Worm (Caenorhabditis elegans) whole organism, L1 larva: ENCODE data around the gene C07D8.6.

ENCODE experiments used
- C04F5.9 ChIP-seq: sonication (generic microtip); optimal IDR thresholded peaks from 2 replicates; lab custom pipeline; 2016; ENCODE audit warnings: missing genetic modification characterization, missing compliant biosample characterization
- Y116A8C.19 ChIP-seq: sonication (generic microtip); optimal IDR thresholded peaks from 2 replicates; lab custom pipeline; 2016; ENCODE audit warnings: missing compliant biosample characterization, missing genetic modification characterization, borderline replicate concordance
- ceh-82 ChIP-seq, 3 experiments: fragments of 150-350 bp in 1 of 3; sonication (generic microtip) in 2 of 3; optimal IDR thresholded peaks; 2 replicates each; lab custom pipeline; 2014 to 2017; ENCODE audit warnings: missing biosample characterization in 3 of 3, missing genetic modification characterization in 3 of 3
- ceh-88 ChIP-seq: fragments of 200-800 bp; sonication (Bioruptor generic); IDR thresholded peaks from 2 replicates; pipeline ENCODE4 v1.3.6; 2022; ENCODE audit warnings: missing genetic modification characterization, missing compliant biosample characterization
- ceh-90 ChIP-seq: sonication (generic microtip); optimal IDR thresholded peaks from 2 replicates; lab custom pipeline; 2016; ENCODE audit warnings: missing genetic modification characterization, missing compliant biosample characterization
- ces-1 ChIP-seq: fragments of 150-350 bp; optimal IDR thresholded peaks from 2 replicates; lab custom pipeline; 2014; ENCODE audit warnings: missing biosample characterization, missing genetic modification reagents, missing genetic modification characterization
- dpl-1 ChIP-seq, 3 experiments: fragments of 150-350 bp in 2 of 3; sonication (generic microtip) in 1 of 3; optimal IDR thresholded peaks; 2 replicates each; lab custom pipeline; 2014 to 2017; ENCODE audit warnings: missing biosample characterization in 3 of 3, missing genetic modification characterization in 3 of 3, missing genetic modification reagents in 3 of 3
- dsc-1 ChIP-seq: sonication (generic microtip); optimal IDR thresholded peaks from 2 replicates; lab custom pipeline; 2016; ENCODE audit warnings: mild to moderate bottlenecking, missing genetic modification characterization, missing compliant biosample characterization
- efl-1 ChIP-seq, 4 experiments: fragments of 150-350 bp; optimal IDR thresholded peaks in 3 of 4; peaks in 1 of 4; 1 replicate in 1 of 4; 2 replicates in 3 of 4; lab custom pipeline; 2014; ENCODE audit warnings: missing biosample characterization in 2 of 4, missing genetic modification characterization in 2 of 4, missing genetic modification reagents in 2 of 4
- egl-13 ChIP-seq: sonication (generic microtip); optimal IDR thresholded peaks from 2 replicates; lab custom pipeline; 2016; ENCODE audit warnings: missing genotype, missing genetic modification reagents, missing genetic modification characterization, missing compliant biosample characterization
- egl-27 ChIP-seq, 2 experiments: fragments of 150-350 bp in 1 of 2; sonication (generic microtip); optimal IDR thresholded peaks; 3 replicates each; lab custom pipeline; 2017 to 2018; ENCODE audit warnings: missing biosample characterization in 2 of 2, missing genetic modification characterization in 2 of 2, missing genetic modification reagents in 2 of 2
- elt-2 ChIP-seq: sonication (generic microtip); optimal IDR thresholded peaks from 2 replicates; lab custom pipeline; 2016; ENCODE audit warnings: missing genetic modification characterization, mild to moderate bottlenecking, inconsistent platforms, missing compliant biosample characterization, missing genetic modification reagents
- ets-5 ChIP-seq: fragments of 200-800 bp; sonication (Bioruptor generic); IDR thresholded peaks from 2 replicates; pipeline ENCODE4 v1.3.6; 2022; ENCODE audit warnings: missing genetic modification characterization, missing compliant biosample characterization
- fkh-10 ChIP-seq: sonication (generic microtip); optimal IDR thresholded peaks from 2 replicates; lab custom pipeline; 2017; ENCODE audit warnings: missing biosample characterization, missing genetic modification reagents, missing genetic modification characterization
- fkh-8 ChIP-seq: sonication (generic microtip); optimal IDR thresholded peaks from 2 replicates; lab custom pipeline; 2016; ENCODE audit warnings: mild to moderate bottlenecking, missing genetic modification characterization, missing compliant biosample characterization
- grh-1 ChIP-seq: fragments of 200-800 bp; sonication (Bioruptor generic); IDR thresholded peaks from 2 replicates; pipeline ENCODE4 v1.3.6; 2022; ENCODE audit warnings: missing genetic modification reagents, missing genetic modification characterization, missing compliant biosample characterization
- isw-1 ChIP-seq: fragments of 200-800 bp; sonication (Bioruptor generic); IDR thresholded peaks from 2 replicates; pipeline ENCODE4 v1.3.6; 2022; ENCODE audit warnings: missing genetic modification characterization, missing compliant biosample characterization
- lin-13 ChIP-seq: fragments of 150-350 bp; optimal IDR thresholded peaks from 2 replicates; lab custom pipeline; 2014; ENCODE audit warnings: missing biosample characterization, missing genetic modification reagents, missing genetic modification characterization
- lin-14 ChIP-seq: fragments of 200-800 bp; sonication (Bioruptor generic); optimal IDR thresholded peaks from 2 replicates; lab custom pipeline; 2018; ENCODE audit warnings: mild to moderate bottlenecking, missing genetic modification characterization, moderate library complexity, missing compliant biosample characterization
- lin-35 ChIP-seq, 2 experiments: fragments of 150-350 bp; optimal IDR thresholded peaks; 2 replicates each; lab custom pipeline; 2014; ENCODE audit warnings: missing biosample characterization in 2 of 2, missing genetic modification characterization in 2 of 2, missing genetic modification reagents in 2 of 2
- lin-39 ChIP-seq: fragments of 150-350 bp; optimal IDR thresholded peaks from 2 replicates; lab custom pipeline; 2014; ENCODE audit warnings: missing biosample characterization, missing genetic modification reagents, missing genetic modification characterization
- mdl-1 ChIP-seq, 2 experiments: fragments of 150-350 bp; optimal IDR thresholded peaks; 2 replicates each; lab custom pipeline; 2014 to 2017; ENCODE audit warnings: missing biosample characterization in 2 of 2, missing genetic modification characterization in 2 of 2, inconsistent platforms in 1 of 2
- nhr-12 ChIP-seq: sonication (generic microtip); optimal IDR thresholded peaks from 2 replicates; lab custom pipeline; 2017; ENCODE audit warnings: missing biosample characterization, missing genetic modification characterization
- nhr-20 ChIP-seq: sonication (generic microtip); optimal IDR thresholded peaks from 2 replicates; lab custom pipeline; 2016; ENCODE audit warnings: mild to moderate bottlenecking, missing genetic modification characterization, missing compliant biosample characterization
- nhr-237 ChIP-seq: fragments of 150-350 bp; optimal IDR thresholded peaks from 2 replicates; lab custom pipeline; 2014; ENCODE audit warnings: missing biosample characterization, missing genetic modification characterization
- nhr-47 ChIP-seq: sonication (generic microtip); optimal IDR thresholded peaks from 2 replicates; lab custom pipeline; 2016; ENCODE audit warnings: mild to moderate bottlenecking, missing genetic modification characterization, moderate library complexity, missing compliant biosample characterization
- nhr-71 ChIP-seq: sonication (generic microtip); optimal IDR thresholded peaks from 2 replicates; lab custom pipeline; 2016; ENCODE audit warnings: mild to moderate bottlenecking, missing genetic modification characterization, moderate library complexity, missing compliant biosample characterization
- nhr-76 ChIP-seq: sonication (generic microtip); optimal IDR thresholded peaks from 2 replicates; lab custom pipeline; 2017; ENCODE audit warnings: missing biosample characterization, missing genetic modification characterization
- nhr-90 ChIP-seq: sonication (generic microtip); optimal IDR thresholded peaks from 2 replicates; lab custom pipeline; 2016; ENCODE audit warnings: mild to moderate bottlenecking, missing genetic modification characterization, missing compliant biosample characterization; ENCODE audit not compliant: poor library complexity
- pax-3 ChIP-seq: fragments of 200-800 bp; sonication (Bioruptor generic); optimal IDR thresholded peaks from 2 replicates; lab custom pipeline; 2018; ENCODE audit warnings: mild to moderate bottlenecking, missing genetic modification characterization, moderate library complexity, missing compliant biosample characterization
- pqm-1 ChIP-seq: sonication (generic microtip); optimal IDR thresholded peaks from 3 replicates; lab custom pipeline; 2017; ENCODE audit warnings: missing biosample characterization, missing genetic modification characterization
- rnt-1 ChIP-seq: sonication (generic microtip); optimal IDR thresholded peaks from 2 replicates; lab custom pipeline; 2016; ENCODE audit warnings: mild to moderate bottlenecking, missing genetic modification characterization, moderate library complexity, missing compliant biosample characterization
- snpc-4 ChIP-seq: fragments of 150-350 bp; optimal IDR thresholded peaks from 2 replicates; lab custom pipeline; 2014; ENCODE audit warnings: missing biosample characterization, missing genetic modification characterization
- snu-23 ChIP-seq: sonication (generic microtip); optimal IDR thresholded peaks from 2 replicates; lab custom pipeline; 2016; ENCODE audit warnings: missing genetic modification characterization, missing compliant biosample characterization
- sptf-1 ChIP-seq: fragments of 150-350 bp; optimal IDR thresholded peaks from 2 replicates; lab custom pipeline; 2014; ENCODE audit warnings: missing biosample characterization, missing genetic modification characterization
- unc-130 ChIP-seq: fragments of 150-350 bp; optimal IDR thresholded peaks from 2 replicates; lab custom pipeline; 2017; ENCODE audit warnings: missing biosample characterization, missing genetic modification characterization, inconsistent platforms
- unc-86 ChIP-seq: sonication (generic microtip); optimal IDR thresholded peaks from 2 replicates; lab custom pipeline; 2016; ENCODE audit warnings: missing genetic modification characterization, missing compliant biosample characterization
- unc-98 ChIP-seq: fragments of 200-800 bp; sonication (Bioruptor generic); IDR thresholded peaks from 2 replicates; pipeline ENCODE4 v1.3.6; 2022; ENCODE audit warnings: missing genetic modification characterization, missing compliant biosample characterization
- zag-1 ChIP-seq: fragments of 150-350 bp; optimal IDR thresholded peaks from 2 replicates; lab custom pipeline; 2014; ENCODE audit warnings: missing biosample characterization, missing genetic modification characterization
- zip-4 ChIP-seq: fragments of 200-800 bp; sonication (Bioruptor generic); optimal IDR thresholded peaks from 2 replicates; lab custom pipeline; 2018; ENCODE audit warnings: mild to moderate bottlenecking, missing genetic modification characterization, moderate library complexity, missing compliant biosample characterization
- ztf-4 ChIP-seq: fragments of 150-350 bp; optimal IDR thresholded peaks from 2 replicates; lab custom pipeline; 2014; ENCODE audit warnings: missing biosample characterization, missing genetic modification characterization

C07D8.6 gene

ce11 chrX:7323604-7324003 lies 17.7 kb upstream of the C07D8.6 start (continued):
- TF ChIP-seq nhr-237 (tag; lab: Kevin White, UChicago) (no peak), pax-3 (tag; lab: Kevin White, UChicago) (no peak), unc-130 (tag; lab: Kevin White, UChicago) (no peak), nhr-76 (no peak), egl-27 (tag; optimal IDR thresholded peaks at IDR 0.05; lab: Kevin White, UChicago) (no peak), pqm-1 (tag; lab: Kevin White, UChicago) (no peak), ceh-90 (tag; lab: Kevin White, UChicago) (no peak), lin-35 (GFP tag; optimal IDR thresholded peaks at IDR 0.05; lab: Kevin White, UChicago) (peak in 1 of 2 experiments; percentile 44), dsc-1 (no peak), nhr-90 (tag; lab: Kevin White, UChicago) (peak; percentile 37), elt-2 (peak; percentile 64), unc-98 (GFP tag; lab: Robert Waterston, UW) (no peak), ceh-88 (GFP tag; lab: Robert Waterston, UW) (no peak), ces-1 (no peak), dpl-1 (GFP tag; optimal IDR thresholded peaks at IDR 0.05; lab: Kevin White, UChicago) (no peak), efl-1 (optimal IDR thresholded peaks at IDR 0.05; lab: Kevin White, UChicago) (no peak), efl-1 (GFP tag; optimal IDR thresholded peaks at IDR 0.05 in 1 of 2; lab: Kevin White, UChicago) (peak in 1 of 2 experiments; percentile 73), isw-1 (GFP tag; lab: Robert Waterston, UW) (no peak), fkh-10 (no peak), zip-4 (GFP tag; lab: Kevin White, UChicago) (no peak), unc-86 (tag; lab: Kevin White, UChicago) (no peak), nhr-47 (tag; lab: Kevin White, UChicago) (peak; percentile 54), ets-5 (GFP tag; lab: Robert Waterston, UW) (no peak), ztf-4 (no peak), lin-13 (GFP tag; lab: Kevin White, UChicago) (no peak), C04F5.9 (no peak), sptf-1 (no peak), mdl-1 (tag; optimal IDR thresholded peaks at IDR 0.05; lab: Kevin White, UChicago) (no peak), nhr-12 (no peak), egl-13 (no peak), zag-1 (tag; lab: Kevin White, UChicago) (no peak)

- TF ChIP-seq unc-98 (GFP tag; lab: Robert Waterston, UW): no peak
- TF ChIP-seq ceh-88 (GFP tag; lab: Robert Waterston, UW): no peak
- no peak for TF ChIP-seq lin-39 (tag; lab: Kevin White, UChicago)
- TF ChIP-seq nhr-47 (tag; lab: Kevin White, UChicago): peak; percentile 1
- TF ChIP-seq unc-86 (tag; lab: Kevin White, UChicago): peak; percentile 12
- TF ChIP-seq nhr-12: no peak
- peak in 1 of 3 experiments; percentile 33 for TF ChIP-seq ceh-82 (tag; optimal IDR thresholded peaks at IDR 0.05; lab: Kevin White, UChicago)
- no peak for TF ChIP-seq grh-1
- TF ChIP-seq nhr-71 (tag; lab: Kevin White, UChicago): peak; percentile 20
- no peak for TF ChIP-seq egl-27 (tag; optimal IDR thresholded peaks at IDR 0.05; lab: Kevin White, UChicago)
- no peak for TF ChIP-seq snu-23 (GFP tag; lab: Kevin White, UChicago)
- no peak for TF ChIP-seq snpc-4 (tag; lab: Kevin White, UChicago)
- no peak for TF ChIP-seq nhr-20 (tag; lab: Kevin White, UChicago)
- TF ChIP-seq rnt-1 (tag; lab: Kevin White, UChicago): no peak
- TF ChIP-seq lin-13 (GFP tag; lab: Kevin White, UChicago): no peak
- TF ChIP-seq Y116A8C.19 (tag; lab: Kevin White, UChicago): no peak
- TF ChIP-seq lin-14 (GFP tag; lab: Kevin White, UChicago): peak; percentile 72
- peak; percentile 22 for TF ChIP-seq fkh-8 (tag; lab: Kevin White, UChicago)
Observed at ce11 chrX:7326967-7327651, 14.2 kb upstream of the C07D8.6 start, which contains the start of gene sng-1. Gene sng-1, plus strand, starts transcription at chrX:7327601.
